Fruit fly (Drosophila melanogaster): ENCODE results near the gene Sec13.

- no peak for TF ChIP-seq CG7368 (GFP tag; optimal IDR thresholded peaks at IDR 0.05)
- TF ChIP-seq fd85E (GFP tag; optimal IDR thresholded peaks at IDR 0.05) = no peak
- no peak for TF ChIP-seq svp (GFP tag)
- TF ChIP-seq OdsH (GFP tag; optimal IDR thresholded peaks at IDR 0.05) = peak; percentile 58
- no peak for TF ChIP-seq esn (GFP tag; optimal IDR thresholded peaks at IDR 0.05)
- peak; percentile 57 for TF ChIP-seq CG4318 (GFP tag; optimal IDR thresholded peaks at IDR 0.05)
Measured at dm6 chr3R:23386907-23387306, 30.8 kb downstream of the Sec13 start.

All from whole organism, prepupa.